Worm (Caenorhabditis elegans) whole organism, L4 larva: ENCODE measurements around the gene T26G10.1.

ENCODE experiments used
- D1046.2 ChIP-seq: fragments of 200-800 bp; sonication (Bioruptor generic); IDR thresholded peaks from 2 replicates; pipeline ENCODE4 v1.3.6; 2022; ENCODE audit warnings: missing genetic modification characterization, missing compliant biosample characterization
- arid-1 ChIP-seq: fragments of 200-800 bp; sonication (Bioruptor generic); conservative IDR thresholded peaks from 2 replicates; pipeline ENCODE4 v1.3.6; 2022; ENCODE audit warnings: missing genetic modification reagents, missing genetic modification characterization, missing compliant biosample characterization
- ceh-28 ChIP-seq: fragments of 150-350 bp; optimal IDR thresholded peaks from 2 replicates; lab custom pipeline; 2014; ENCODE audit warnings: missing biosample characterization, missing genetic modification reagents, missing genetic modification characterization
- ceh-82 ChIP-seq: sonication (generic microtip); optimal IDR thresholded peaks from 2 replicates; lab custom pipeline; 2017; ENCODE audit warnings: missing biosample characterization, missing genetic modification characterization
- fos-1 ChIP-seq: fragments of 150-350 bp; optimal IDR thresholded peaks from 2 replicates; lab custom pipeline; 2014; ENCODE audit warnings: missing biosample characterization, missing genetic modification characterization
- spr-1 ChIP-seq: sonication (generic microtip); optimal IDR thresholded peaks from 2 replicates; lab custom pipeline; 2016; ENCODE audit warnings: mild to moderate bottlenecking, missing genetic modification characterization, missing compliant biosample characterization
- ztf-11 ChIP-seq: fragments of 150-350 bp; optimal IDR thresholded peaks from 2 replicates; lab custom pipeline; 2014; ENCODE audit warnings: missing biosample characterization, missing genetic modification characterization

- TF ChIP-seq ceh-28 (no peak), ztf-11 (tag; lab: Kevin White, UChicago) (no peak), arid-1 (no peak), D1046.2 (GFP tag; lab: Robert Waterston, UW) (no peak), fos-1 (tag; lab: Kevin White, UChicago) (no peak), ceh-82 (tag; lab: Kevin White, UChicago) (no peak), spr-1 (tag; lab: Kevin White, UChicago) (no peak)
Measured at ce11 chrIII:9426301-9426700, 19.9 kb upstream of the T26G10.1 start, which contains the start of gene T26G10.5.
